Worm (Caenorhabditis elegans): ENCODE results near the gene dsl-1.
A peak's percentile ranks its signal among the peaks of the same experiment; 100 is the strongest.

The dsl-1 gene

ce11 chrIV:1211902-1212301 lies 4.0 kb upstream of the dsl-1 start (continued):
- TF ChIP-seq nhr-42 (GFP tag; IDR thresholded peaks at IDR 0.05) (0 out of 2 replicates have a peak, but pooled peaks have one; percentile 24), hlh-30 (tag; optimal IDR thresholded peaks at IDR 0.05; ENCODE audit: insufficient read depth) (peak; percentile 16), mxl-2 (GFP tag; conservative IDR thresholded peaks at IDR 0.05) (no peak), pqm-1 (tag; optimal IDR thresholded peaks at IDR 0.05) (peak; percentile 44), F37D6.2 (tag; optimal IDR thresholded peaks at IDR 0.05) (no peak), lin-38 (GFP tag; IDR thresholded peaks at IDR 0.05) (no peak), dpl-1 (GFP tag; optimal IDR thresholded peaks at IDR 0.05) (no peak)

ce11 chrIV:1209813-1210212 lies 1.9 kb upstream of the dsl-1 start:
- TF ChIP-seq F10B5.3 (tag; optimal IDR thresholded peaks at IDR 0.05) = no peak
- TF ChIP-seq daf-8 (GFP tag; IDR thresholded peaks at IDR 0.05) = no peak
- peak; percentile 51 for TF ChIP-seq set-16 (GFP tag; IDR thresholded peaks at IDR 0.05)

- TF ChIP-seq mxl-3 (GFP tag; optimal IDR thresholded peaks at IDR 0.05) (peak; percentile 60), daf-16 (GFP tag; optimal IDR thresholded peaks at IDR 0.05) (no peak), daf-16 (tag; optimal IDR thresholded peaks at IDR 0.05) (no peak), hif-1 (tag; optimal IDR thresholded peaks at IDR 0.05) (no peak), nhr-28 (tag; optimal IDR thresholded peaks at IDR 0.05) (peak; percentile 16), attf-4 (tag; optimal IDR thresholded peaks at IDR 0.05) (no peak)
These were observed 1.4 kb upstream of the dsl-1 start for ce11 chrIV:1209320-1209719.

ce11 chrIV:1204870-1205269 lies 3.0 kb downstream of the dsl-1 start, which contains the start of gene dsl-2:
Gene dsl-2, minus strand, starts transcription at chrIV:1204970.
- TF ChIP-seq dmd-9 (GFP tag; IDR thresholded peaks at IDR 0.05) (no peak), aha-1 (tag) (no peak), lin-15B (tag; optimal IDR thresholded peaks at IDR 0.05) (no peak), Y75B8A.6 (GFP tag; IDR thresholded peaks at IDR 0.05) (no peak), cey-2 (tag; optimal IDR thresholded peaks at IDR 0.05; ENCODE audit: borderline replicate concordance, insufficient read depth) (no peak), lsy-2 (tag; optimal IDR thresholded peaks at IDR 0.05) (no peak), T20F7.1 (GFP tag; optimal IDR thresholded peaks at IDR 0.05) (no peak), Y48G9A.11 (GFP tag; IDR thresholded peaks at IDR 0.05) (no peak), F49E8.2 (tag; optimal IDR thresholded peaks at IDR 0.05; ENCODE audit: borderline replicate concordance) (no peak), nhr-28 (tag; optimal IDR thresholded peaks at IDR 0.05) (no peak), spr-3 (GFP tag; optimal IDR thresholded peaks at IDR 0.05) (no peak), saeg-2 (GFP tag; IDR thresholded peaks at IDR 0.05) (no peak), egl-27 (tag; optimal IDR thresholded peaks at IDR 0.05) (no peak), nhr-111 (GFP tag; optimal IDR thresholded peaks at IDR 0.05) (no peak), tra-1 (GFP tag; IDR thresholded peaks at IDR 0.05) (no peak), Y105C5A.15 (GFP tag; IDR thresholded peaks at IDR 0.05) (no peak), php-3 (GFP tag; IDR thresholded peaks at IDR 0.05) (no peak), ceh-82 (tag; optimal IDR thresholded peaks at IDR 0.05) (no peak), daf-8 (GFP tag; IDR thresholded peaks at IDR 0.05) (no peak), vab-7 (GFP tag; IDR thresholded peaks at IDR 0.05) (no peak)

ce11 chrIV:1199501-1199900 lies 8.4 kb downstream of the dsl-1 start:
- TF ChIP-seq lsy-2 (tag; optimal IDR thresholded peaks at IDR 0.05) (no peak), jun-1 (tag; optimal IDR thresholded peaks at IDR 0.05) (no peak), zfp-2 (tag; optimal IDR thresholded peaks at IDR 0.05) (no peak), sdz-12 (GFP tag; optimal IDR thresholded peaks at IDR 0.05) (no peak), dmd-8 (GFP tag; IDR thresholded peaks at IDR 0.05) (0 out of 2 replicates have a peak, but pooled peaks have one; percentile 27), Y5F2A.4 (GFP tag; optimal IDR thresholded peaks at IDR 0.05) (no peak), skn-1 (tag; optimal IDR thresholded peaks at IDR 0.05) (no peak), set-16 (GFP tag; IDR thresholded peaks at IDR 0.05) (peak; percentile 69), ctbp-1 (GFP tag; IDR thresholded peaks at IDR 0.05) (no peak), ZK546.5 (tag; optimal IDR thresholded peaks at IDR 0.05) (no peak), egl-43 (GFP tag; IDR thresholded peaks at IDR 0.05) (0 out of 2 replicates have a peak, but pooled peaks have one; percentile 8), nhr-76 (tag; optimal IDR thresholded peaks at IDR 0.05) (no peak), nhr-111 (GFP tag; optimal IDR thresholded peaks at IDR 0.05) (no peak)
